Fruit fly (Drosophila melanogaster): ENCODE results near the gene Chchd2.

DNA sequence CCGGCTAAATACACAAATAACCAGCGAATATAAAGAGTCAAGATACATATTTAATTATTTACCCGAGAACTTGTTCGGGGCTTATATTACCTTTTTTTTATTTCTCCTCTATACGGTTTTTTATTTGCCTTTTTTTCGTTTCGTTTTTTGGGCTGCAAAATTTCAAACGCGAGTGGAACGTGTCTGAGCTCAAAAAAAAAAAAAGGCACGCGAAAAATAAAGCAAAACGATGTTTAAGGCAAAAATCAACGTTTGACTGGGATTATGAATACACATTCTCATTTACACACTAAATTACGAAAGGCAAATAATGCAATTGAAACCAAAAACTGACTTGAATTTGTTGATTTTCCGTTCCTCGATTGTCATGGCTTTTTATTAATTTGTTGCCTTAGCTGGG lies 39.1 kb upstream of the Chchd2 start:
- no peak for TF ChIP-seq ttk (optimal IDR thresholded peaks at IDR 0.05)
- no peak for TF ChIP-seq h (optimal IDR thresholded peaks at IDR 0.05)
- no peak for TF ChIP-seq insv (optimal IDR thresholded peaks at IDR 0.05)
